Worm (Caenorhabditis elegans) whole organism, L1 larva: Measurements from ENCODE around the gene twk-7.
A peak's percentile ranks its signal among the peaks of the same experiment; 100 is the strongest.

ENCODE experiments used
- C04F5.9 ChIP-seq: sonication (generic microtip); optimal IDR thresholded peaks from 2 replicates; lab custom pipeline; 2016; ENCODE audit warnings: missing genetic modification characterization, missing compliant biosample characterization
- C16A3.4 ChIP-seq: fragments of 150-350 bp; optimal IDR thresholded peaks from 2 replicates; lab custom pipeline; 2014; ENCODE audit warnings: missing biosample characterization, missing genetic modification characterization
- F16B12.6 ChIP-seq: fragments of 150-350 bp; optimal IDR thresholded peaks from 2 replicates; lab custom pipeline; 2014; ENCODE audit warnings: missing biosample characterization, missing genetic modification characterization
- Y116A8C.19 ChIP-seq: sonication (generic microtip); optimal IDR thresholded peaks from 2 replicates; lab custom pipeline; 2016; ENCODE audit warnings: missing compliant biosample characterization, missing genetic modification characterization, borderline replicate concordance
- aha-1 ChIP-seq: fragments of 150-350 bp; optimal IDR thresholded peaks from 2 replicates; lab custom pipeline; 2014; ENCODE audit warnings: missing biosample characterization, missing genetic modification characterization
- ama-1 ChIP-seq: fragments of 150-350 bp; optimal IDR thresholded peaks from 2 replicates; lab custom pipeline; 2014
- blmp-1 ChIP-seq: fragments of 150-350 bp; optimal IDR thresholded peaks from 2 replicates; lab custom pipeline; 2014; ENCODE audit warnings: missing biosample characterization, missing genetic modification characterization
- ceh-63 ChIP-seq: fragments of 200-800 bp; sonication (Bioruptor generic); optimal IDR thresholded peaks from 2 replicates; lab custom pipeline; 2018; ENCODE audit warnings: mild to moderate bottlenecking, missing genetic modification characterization, missing compliant biosample characterization
- ceh-82 ChIP-seq, 3 experiments: fragments of 150-350 bp in 1 of 3; sonication (generic microtip) in 2 of 3; optimal IDR thresholded peaks; 2 replicates each; lab custom pipeline; 2014 to 2017; ENCODE audit warnings: missing biosample characterization in 3 of 3, missing genetic modification characterization in 3 of 3
- ceh-88 ChIP-seq: fragments of 200-800 bp; sonication (Bioruptor generic); IDR thresholded peaks from 2 replicates; pipeline ENCODE4 v1.3.6; 2022; ENCODE audit warnings: missing genetic modification characterization, missing compliant biosample characterization
- dpl-1 ChIP-seq, 3 experiments: fragments of 150-350 bp in 2 of 3; sonication (generic microtip) in 1 of 3; optimal IDR thresholded peaks; 2 replicates each; lab custom pipeline; 2014 to 2017; ENCODE audit warnings: missing biosample characterization in 3 of 3, missing genetic modification characterization in 3 of 3, missing genetic modification reagents in 3 of 3
- dsc-1 ChIP-seq: sonication (generic microtip); optimal IDR thresholded peaks from 2 replicates; lab custom pipeline; 2016; ENCODE audit warnings: mild to moderate bottlenecking, missing genetic modification characterization, missing compliant biosample characterization
- efl-1 ChIP-seq, 4 experiments: fragments of 150-350 bp; optimal IDR thresholded peaks in 3 of 4; peaks in 1 of 4; 1 replicate in 1 of 4; 2 replicates in 3 of 4; lab custom pipeline; 2014; ENCODE audit warnings: missing biosample characterization in 2 of 4, missing genetic modification characterization in 2 of 4, missing genetic modification reagents in 2 of 4
- efl-3 ChIP-seq: fragments of 200-800 bp; sonication (Bioruptor generic); optimal IDR thresholded peaks from 2 replicates; lab custom pipeline; 2018; ENCODE audit warnings: mild to moderate bottlenecking, missing genetic modification characterization, missing compliant biosample characterization
- egl-27 ChIP-seq, 2 experiments: fragments of 150-350 bp in 1 of 2; sonication (generic microtip); optimal IDR thresholded peaks; 3 replicates each; lab custom pipeline; 2017 to 2018; ENCODE audit warnings: missing biosample characterization in 2 of 2, missing genetic modification characterization in 2 of 2, missing genetic modification reagents in 2 of 2
- elt-2 ChIP-seq: sonication (generic microtip); optimal IDR thresholded peaks from 2 replicates; lab custom pipeline; 2016; ENCODE audit warnings: missing genetic modification characterization, mild to moderate bottlenecking, inconsistent platforms, missing compliant biosample characterization, missing genetic modification reagents
- fkh-4 ChIP-seq: sonication (generic microtip); optimal IDR thresholded peaks from 2 replicates; lab custom pipeline; 2016; ENCODE audit warnings: missing compliant biosample characterization, missing genetic modification characterization, borderline replicate concordance
- fos-1 ChIP-seq: fragments of 150-350 bp; optimal IDR thresholded peaks from 2 replicates; lab custom pipeline; 2014; ENCODE audit warnings: missing biosample characterization, missing genetic modification characterization
- hlh-17 ChIP-seq: fragments of 200-800 bp; sonication (Bioruptor generic); optimal IDR thresholded peaks from 2 replicates; lab custom pipeline; 2018; ENCODE audit warnings: missing genetic modification characterization, mild to moderate bottlenecking, missing compliant biosample characterization, moderate library complexity, borderline replicate concordance
- irx-1 ChIP-seq: sonication (generic microtip); optimal IDR thresholded peaks from 2 replicates; lab custom pipeline; 2016; ENCODE audit warnings: missing genetic modification characterization, missing compliant biosample characterization
- jun-1 ChIP-seq: fragments of 150-350 bp; optimal IDR thresholded peaks from 2 replicates; lab custom pipeline; 2014; ENCODE audit warnings: missing biosample characterization, missing genetic modification reagents, missing genetic modification characterization
- lin-14 ChIP-seq: fragments of 200-800 bp; sonication (Bioruptor generic); optimal IDR thresholded peaks from 2 replicates; lab custom pipeline; 2018; ENCODE audit warnings: mild to moderate bottlenecking, missing genetic modification characterization, moderate library complexity, missing compliant biosample characterization
- lsy-2 ChIP-seq, 2 experiments: fragments of 150-350 bp; optimal IDR thresholded peaks; 2 replicates each; lab custom pipeline; 2014; ENCODE audit warnings: missing biosample characterization in 2 of 2, missing genetic modification characterization in 2 of 2
- mab-9 ChIP-seq: fragments of 200-800 bp; sonication (Bioruptor generic); IDR thresholded peaks from 2 replicates; pipeline ENCODE4 v1.3.6; 2022; ENCODE audit warnings: missing genetic modification reagents, missing genetic modification characterization, missing compliant biosample characterization
- mdl-1 ChIP-seq, 2 experiments: fragments of 150-350 bp; optimal IDR thresholded peaks; 2 replicates each; lab custom pipeline; 2014 to 2017; ENCODE audit warnings: missing biosample characterization in 2 of 2, missing genetic modification characterization in 2 of 2, inconsistent platforms in 1 of 2
- mep-1 ChIP-seq: fragments of 150-350 bp; optimal IDR thresholded peaks from 2 replicates; lab custom pipeline; 2014; ENCODE audit warnings: missing biosample characterization, missing genetic modification characterization
- nhr-11 ChIP-seq: fragments of 150-350 bp; optimal IDR thresholded peaks from 2 replicates; lab custom pipeline; 2014; ENCODE audit warnings: missing biosample characterization, missing genetic modification characterization
- nhr-237 ChIP-seq: fragments of 150-350 bp; optimal IDR thresholded peaks from 2 replicates; lab custom pipeline; 2014; ENCODE audit warnings: missing biosample characterization, missing genetic modification characterization
- nhr-28 ChIP-seq: fragments of 150-350 bp; optimal IDR thresholded peaks from 2 replicates; lab custom pipeline; 2014; ENCODE audit warnings: missing biosample characterization, missing genetic modification characterization
- nhr-47 ChIP-seq: sonication (generic microtip); optimal IDR thresholded peaks from 2 replicates; lab custom pipeline; 2016; ENCODE audit warnings: mild to moderate bottlenecking, missing genetic modification characterization, moderate library complexity, missing compliant biosample characterization
- nhr-71 ChIP-seq: sonication (generic microtip); optimal IDR thresholded peaks from 2 replicates; lab custom pipeline; 2016; ENCODE audit warnings: mild to moderate bottlenecking, missing genetic modification characterization, moderate library complexity, missing compliant biosample characterization
- nhr-76 ChIP-seq: sonication (generic microtip); optimal IDR thresholded peaks from 2 replicates; lab custom pipeline; 2017; ENCODE audit warnings: missing biosample characterization, missing genetic modification characterization
- nhr-77 ChIP-seq: fragments of 150-350 bp; optimal IDR thresholded peaks from 2 replicates; lab custom pipeline; 2014; ENCODE audit warnings: missing biosample characterization, missing genetic modification characterization
- nhr-84 ChIP-seq: sonication (generic microtip); optimal IDR thresholded peaks from 2 replicates; lab custom pipeline; 2017; ENCODE audit warnings: missing biosample characterization, missing genetic modification characterization
- pax-3 ChIP-seq: fragments of 200-800 bp; sonication (Bioruptor generic); optimal IDR thresholded peaks from 2 replicates; lab custom pipeline; 2018; ENCODE audit warnings: mild to moderate bottlenecking, missing genetic modification characterization, moderate library complexity, missing compliant biosample characterization
- pqm-1 ChIP-seq: sonication (generic microtip); optimal IDR thresholded peaks from 3 replicates; lab custom pipeline; 2017; ENCODE audit warnings: missing biosample characterization, missing genetic modification characterization
- snpc-4 ChIP-seq: fragments of 150-350 bp; optimal IDR thresholded peaks from 2 replicates; lab custom pipeline; 2014; ENCODE audit warnings: missing biosample characterization, missing genetic modification characterization
- sox-4 ChIP-seq: sonication (generic microtip); optimal IDR thresholded peaks from 2 replicates; lab custom pipeline; 2016; ENCODE audit warnings: missing genetic modification characterization, missing compliant biosample characterization
- sptf-1 ChIP-seq: fragments of 150-350 bp; optimal IDR thresholded peaks from 2 replicates; lab custom pipeline; 2014; ENCODE audit warnings: missing biosample characterization, missing genetic modification characterization
- unc-62 ChIP-seq: fragments of 150-350 bp; optimal IDR thresholded peaks from 2 replicates; lab custom pipeline; 2014; ENCODE audit warnings: missing biosample characterization, missing genetic modification reagents, missing genetic modification characterization
- unc-86 ChIP-seq: sonication (generic microtip); optimal IDR thresholded peaks from 2 replicates; lab custom pipeline; 2016; ENCODE audit warnings: missing genetic modification characterization, missing compliant biosample characterization
- unc-98 ChIP-seq: fragments of 200-800 bp; sonication (Bioruptor generic); IDR thresholded peaks from 2 replicates; pipeline ENCODE4 v1.3.6; 2022; ENCODE audit warnings: missing genetic modification characterization, missing compliant biosample characterization
- vab-15 ChIP-seq: sonication (generic microtip); optimal IDR thresholded peaks from 2 replicates; lab custom pipeline; 2017; ENCODE audit warnings: missing genotype, mild to moderate bottlenecking, missing genetic modification characterization, missing compliant biosample characterization
- xbp-1 ChIP-seq: sonication (generic microtip); optimal IDR thresholded peaks from 2 replicates; lab custom pipeline; 2016; ENCODE audit warnings: missing genetic modification characterization, missing compliant biosample characterization
- zag-1 ChIP-seq: fragments of 150-350 bp; optimal IDR thresholded peaks from 2 replicates; lab custom pipeline; 2014; ENCODE audit warnings: missing biosample characterization, missing genetic modification characterization
- zip-4 ChIP-seq: fragments of 200-800 bp; sonication (Bioruptor generic); optimal IDR thresholded peaks from 2 replicates; lab custom pipeline; 2018; ENCODE audit warnings: mild to moderate bottlenecking, missing genetic modification characterization, moderate library complexity, missing compliant biosample characterization
- ztf-4 ChIP-seq: fragments of 150-350 bp; optimal IDR thresholded peaks from 2 replicates; lab custom pipeline; 2014; ENCODE audit warnings: missing biosample characterization, missing genetic modification characterization

The twk-7 gene

ce11 chrIII:8618412-8618960 lies 25.1 kb downstream of the twk-7 start, which contains the start of gene C13G5.2:
Gene C13G5.2, minus strand, starts transcription at chrIII:8618462.
- TF ChIP-seq nhr-71 (tag; lab: Kevin White, UChicago) (no peak), unc-62 (GFP tag; lab: Kevin White, UChicago) (no peak), efl-1 (optimal IDR thresholded peaks at IDR 0.05; lab: Kevin White, UChicago) (no peak), efl-1 (GFP tag; optimal IDR thresholded peaks at IDR 0.05 in 1 of 2; lab: Kevin White, UChicago) (peak in 1 of 2 experiments; percentile 33), C16A3.4 (no peak)
- TF ChIP-seq, all 84 proteins: peak for 1

ce11 chrIII:8616587-8616986 lies 27.0 kb downstream of the twk-7 start, which contains the start of gene C06E1.11:
Gene C06E1.11, minus strand, starts transcription at chrIII:8616687.
- no peak for TF ChIP-seq efl-1 (optimal IDR thresholded peaks at IDR 0.05; lab: Kevin White, UChicago)
- peak in 1 of 2 experiments; percentile 35 for TF ChIP-seq efl-1 (GFP tag; optimal IDR thresholded peaks at IDR 0.05 in 1 of 2; lab: Kevin White, UChicago)
- TF ChIP-seq ztf-4 = no peak
- TF ChIP-seq F16B12.6 (tag; lab: Kevin White, UChicago) = no peak

ce11 chrIII:8614490-8614889 lies 29.0 kb downstream of the twk-7 start, which contains the start of gene rha-2:
Gene rha-2, minus strand, starts transcription at chrIII:8614569.
- TF ChIP-seq nhr-47 (tag; lab: Kevin White, UChicago) (peak; percentile 3), pqm-1 (tag; lab: Kevin White, UChicago) (no peak), pax-3 (tag; lab: Kevin White, UChicago) (no peak), nhr-84 (tag; lab: Kevin White, UChicago) (no peak), fos-1 (tag; lab: Kevin White, UChicago) (no peak), mep-1 (tag; lab: Kevin White, UChicago) (no peak), F16B12.6 (tag; lab: Kevin White, UChicago) (peak; percentile 22), jun-1 (tag; lab: Kevin White, UChicago) (no peak), lsy-2 (tag; optimal IDR thresholded peaks at IDR 0.05; lab: Kevin White, UChicago) (peak; percentile 31 to 72), ama-1 (lab: Kevin White, UChicago) (no peak), ceh-63 (no peak), lin-14 (GFP tag; lab: Kevin White, UChicago) (no peak), unc-86 (no peak), mab-9 (no peak), egl-27 (tag; optimal IDR thresholded peaks at IDR 0.05; lab: Kevin White, UChicago) (no peak), zip-4 (GFP tag; lab: Kevin White, UChicago) (no peak), efl-3 (GFP tag; lab: Kevin White, UChicago) (no peak), unc-62 (GFP tag; lab: Kevin White, UChicago) (no peak), mdl-1 (tag; optimal IDR thresholded peaks at IDR 0.05; lab: Kevin White, UChicago) (no peak), C04F5.9 (no peak), efl-1 (optimal IDR thresholded peaks at IDR 0.05; lab: Kevin White, UChicago) (peak; percentile 62 to 88), efl-1 (GFP tag; optimal IDR thresholded peaks at IDR 0.05 in 1 of 2; lab: Kevin White, UChicago) (peak; percentile 90 to 99), nhr-71 (tag; lab: Kevin White, UChicago) (no peak), nhr-237 (tag; lab: Kevin White, UChicago) (no peak), blmp-1 (tag; lab: Kevin White, UChicago) (peak; percentile 15), nhr-11 (tag; lab: Kevin White, UChicago) (no peak), zag-1 (no peak), elt-2 (no peak), sox-4 (no peak), dpl-1 (GFP tag; optimal IDR thresholded peaks at IDR 0.05; lab: Kevin White, UChicago) (peak; percentile 83 to 91 (median 88)), Y116A8C.19 (tag; lab: Kevin White, UChicago) (no peak), nhr-28 (tag; lab: Kevin White, UChicago) (no peak), nhr-76 (tag; lab: Kevin White, UChicago) (no peak), irx-1 (tag; lab: Kevin White, UChicago) (no peak), vab-15 (tag; lab: Kevin White, UChicago) (no peak), ceh-88 (GFP tag; lab: Robert Waterston, UW) (no peak), C16A3.4 (peak; percentile 42), sptf-1 (tag; lab: Kevin White, UChicago) (no peak), ceh-82 (tag; optimal IDR thresholded peaks at IDR 0.05; lab: Kevin White, UChicago) (peak in 1 of 3 experiments; percentile 27), ztf-4 (no peak), dsc-1 (tag; lab: Kevin White, UChicago) (no peak), hlh-17 (no peak), unc-98 (GFP tag; lab: Robert Waterston, UW) (no peak), fkh-4 (tag; lab: Kevin White, UChicago) (no peak), xbp-1 (tag; lab: Kevin White, UChicago) (peak; percentile 5), nhr-77 (tag; lab: Kevin White, UChicago) (no peak), snpc-4 (tag; lab: Kevin White, UChicago) (no peak), aha-1 (tag; lab: Kevin White, UChicago) (no peak)
